Fruit fly (Drosophila melanogaster): Measurements from ENCODE around the gene CG17652.

CG17652 gene

DNA sequence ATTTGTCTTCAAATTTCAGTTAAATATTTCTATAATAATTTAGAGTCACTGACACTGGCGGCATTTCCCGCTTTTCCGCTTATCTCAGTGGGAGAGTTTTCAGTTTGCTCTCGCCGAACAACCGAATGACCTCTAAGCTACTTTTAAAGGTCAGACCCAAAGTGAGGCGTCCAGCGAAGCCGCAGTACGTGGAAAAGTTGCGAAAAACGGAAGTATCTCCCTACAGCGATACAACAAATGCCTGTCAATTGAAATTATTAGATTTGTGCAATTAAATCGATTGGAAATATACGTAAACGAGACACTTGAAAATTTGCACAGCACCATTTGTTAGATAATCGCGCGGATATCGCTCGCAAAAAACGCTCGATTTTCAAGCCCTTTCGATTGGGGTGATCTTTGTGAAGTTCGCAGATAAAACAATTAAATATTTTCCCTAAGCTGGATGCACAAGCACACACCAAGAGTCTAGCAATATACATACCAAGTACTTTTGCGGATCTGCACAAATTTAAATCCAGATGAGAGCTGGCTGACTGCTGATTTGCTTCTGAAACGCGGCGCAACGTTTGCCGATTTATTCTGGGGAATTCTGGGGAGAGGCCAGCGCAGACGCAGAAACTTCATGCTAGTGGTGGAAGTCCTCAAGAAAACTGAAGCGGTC lies 4.9 kb downstream of the CG17652 start:
- no peak for TF ChIP-seq CrebA (GFP tag; optimal IDR thresholded peaks at IDR 0.05; ENCODE audit: borderline replicate concordance)
- TF ChIP-seq Hr83 (GFP tag; optimal IDR thresholded peaks at IDR 0.05; ENCODE audit: poor library complexity, severe bottlenecking): peak; percentile 30
- TF ChIP-seq Dif (GFP tag; optimal IDR thresholded peaks at IDR 0.05; ENCODE audit: partially characterized antibody): peak; percentile 69
- peak; percentile 54 to 61 for TF ChIP-seq dl (GFP tag; optimal IDR thresholded peaks at IDR 0.05; ENCODE audit: insufficient read depth in 1 of 2, partially characterized antibody in 2 of 2)

dm6 chr2L:1724592-1724940 lies 7.6 kb downstream of the CG17652 start:
- TF ChIP-seq br (GFP tag; optimal IDR thresholded peaks at IDR 0.05): no peak
- TF ChIP-seq foxo (GFP tag; optimal IDR thresholded peaks at IDR 0.05): no peak

- TF ChIP-seq brk (GFP tag; optimal IDR thresholded peaks at IDR 0.05) (peak; percentile 44), Sp1 (GFP tag; optimal IDR thresholded peaks at IDR 0.05) (peak; percentile 53), h (GFP tag; optimal IDR thresholded peaks at IDR 0.05) (peak; percentile 17), HLH106 (tag; optimal IDR thresholded peaks at IDR 0.05) (peak; percentile 16), dsf (GFP tag; optimal IDR thresholded peaks at IDR 0.05; ENCODE audit: borderline replicate concordance) (no peak), foxo (GFP tag; optimal IDR thresholded peaks at IDR 0.05) (peak in 1 of 2 experiments; percentile 15), dl (GFP tag; optimal IDR thresholded peaks at IDR 0.05; ENCODE audit: insufficient read depth in 1 of 2, partially characterized antibody in 2 of 2) (no peak), Myc (optimal IDR thresholded peaks at IDR 0.05) (peak; percentile 10), rgr (GFP tag; optimal IDR thresholded peaks at IDR 0.05) (peak; percentile 45), Rel (GFP tag; optimal IDR thresholded peaks at IDR 0.05) (no peak), Rel (tag; optimal IDR thresholded peaks at IDR 0.05) (peak; percentile 87)
These were observed 8.1 kb downstream of the CG17652 start, which contains the start of gene Rim2 for dm6 chr2L:1723937-1724591. Rim2 (minus strand) TSS chr2L:1724388.

- TF ChIP-seq foxo (GFP tag; optimal IDR thresholded peaks at IDR 0.05): peak in 1 of 2 experiments; percentile 18
- no peak for TF ChIP-seq sv (GFP tag; optimal IDR thresholded peaks at IDR 0.05)
- no peak for TF ChIP-seq dl (GFP tag; optimal IDR thresholded peaks at IDR 0.05; ENCODE audit: insufficient read depth in 1 of 2, partially characterized antibody in 2 of 2)
- TF ChIP-seq GATAd (GFP tag; optimal IDR thresholded peaks at IDR 0.05): no peak
- TF ChIP-seq br (GFP tag; optimal IDR thresholded peaks at IDR 0.05): no peak
- TF ChIP-seq jim (GFP tag; optimal IDR thresholded peaks at IDR 0.05): no peak
- TF ChIP-seq tai (GFP tag; optimal IDR thresholded peaks at IDR 0.05): no peak
- peak; percentile 56 for TF ChIP-seq woc (GFP tag; optimal IDR thresholded peaks at IDR 0.05)
- TF ChIP-seq Hnf4 (GFP tag; optimal IDR thresholded peaks at IDR 0.05): no peak
- TF ChIP-seq Jra (GFP tag; optimal IDR thresholded peaks at IDR 0.05): no peak
- TF ChIP-seq rgr (GFP tag; optimal IDR thresholded peaks at IDR 0.05): no peak
- no peak for TF ChIP-seq Abd-B (GFP tag; optimal IDR thresholded peaks at IDR 0.05)
- TF ChIP-seq Dfd (GFP tag; optimal IDR thresholded peaks at IDR 0.05): no peak
- no peak for TF ChIP-seq CrebA (GFP tag; optimal IDR thresholded peaks at IDR 0.05; ENCODE audit: borderline replicate concordance)
- TF ChIP-seq ey (GFP tag; optimal IDR thresholded peaks at IDR 0.05): peak; percentile 15
- TF ChIP-seq fru (GFP tag; optimal IDR thresholded peaks at IDR 0.05): peak; percentile 38
- no peak for TF ChIP-seq dsf (GFP tag; optimal IDR thresholded peaks at IDR 0.05; ENCODE audit: borderline replicate concordance)
- TF ChIP-seq lola (GFP tag; optimal IDR thresholded peaks at IDR 0.05): no peak
- no peak for TF ChIP-seq OdsH (GFP tag; optimal IDR thresholded peaks at IDR 0.05)
- TF ChIP-seq CG9705 (GFP tag; optimal IDR thresholded peaks at IDR 0.05): no peak
- no peak for TF ChIP-seq Vsx2 (GFP tag; optimal IDR thresholded peaks at IDR 0.05; ENCODE audit: partially characterized antibody)
- no peak for TF ChIP-seq CG32264 (GFP tag; optimal IDR thresholded peaks at IDR 0.05)
- TF ChIP-seq sage (GFP tag; optimal IDR thresholded peaks at IDR 0.05): no peak
- TF ChIP-seq Sp1 (GFP tag; optimal IDR thresholded peaks at IDR 0.05): no peak
- TF ChIP-seq dmrt93B (GFP tag; optimal IDR thresholded peaks at IDR 0.05): no peak
- no peak for TF ChIP-seq HLH106 (tag; optimal IDR thresholded peaks at IDR 0.05)
- peak; percentile 9 for TF ChIP-seq h (GFP tag; optimal IDR thresholded peaks at IDR 0.05)
- TF ChIP-seq Hr78 (GFP tag; optimal IDR thresholded peaks at IDR 0.05): no peak
- TF ChIP-seq Dif (GFP tag; optimal IDR thresholded peaks at IDR 0.05; ENCODE audit: partially characterized antibody): no peak
- no peak for TF ChIP-seq pan (optimal IDR thresholded peaks at IDR 0.05)
- no peak for TF ChIP-seq Hr83 (GFP tag; optimal IDR thresholded peaks at IDR 0.05; ENCODE audit: poor library complexity, severe bottlenecking)
- TF ChIP-seq psq (GFP tag; optimal IDR thresholded peaks at IDR 0.05): no peak
- no peak for TF ChIP-seq N (GFP tag; optimal IDR thresholded peaks at IDR 0.05)
- no peak for TF ChIP-seq usp (GFP tag; optimal IDR thresholded peaks at IDR 0.05)
- no peak for TF ChIP-seq Mio (GFP tag; optimal IDR thresholded peaks at IDR 0.05)
- no peak for TF ChIP-seq Rel (GFP tag; optimal IDR thresholded peaks at IDR 0.05)
- TF ChIP-seq Rel (tag; optimal IDR thresholded peaks at IDR 0.05): no peak
- no peak for TF ChIP-seq Myc (optimal IDR thresholded peaks at IDR 0.05)
These were observed 8.8 kb downstream of the CG17652 start for dm6 chr2L:1723135-1723936.
